Worm (Caenorhabditis elegans): ENCODE data around the gene T28D9.1.

DNA sequence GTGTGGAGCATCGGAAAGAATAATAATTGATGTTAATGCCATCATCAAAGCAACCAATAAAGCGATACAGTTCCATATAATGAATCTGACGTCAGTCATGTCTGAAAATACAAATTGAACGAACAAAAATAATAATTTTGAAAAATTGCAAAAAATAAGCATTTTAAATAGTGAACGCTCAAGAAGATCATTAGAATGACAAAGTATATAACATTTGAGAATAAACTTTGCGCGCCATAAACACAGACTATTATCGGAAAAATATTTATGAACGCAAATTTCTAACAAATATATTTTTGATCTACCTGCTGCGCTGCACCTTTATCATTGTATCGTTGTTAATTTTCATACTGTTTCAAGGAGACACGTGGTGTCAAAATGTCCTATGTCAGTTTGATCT, 9.2 kb downstream of the T28D9.1 start, which contains the start of gene R05G9.3:
- TF ChIP-seq ama-1 (optimal IDR thresholded peaks at IDR 0.05) (no peak), ceh-9 (tag; optimal IDR thresholded peaks at IDR 0.05) (no peak), pqm-1 (tag; optimal IDR thresholded peaks at IDR 0.05) (no peak), lin-15B (tag; optimal IDR thresholded peaks at IDR 0.05) (no peak), daf-12 (tag; optimal IDR thresholded peaks at IDR 0.05) (no peak)

All from whole organism, L3 larva.